Fruit fly (Drosophila melanogaster) whole organism, wandering third instar larva: ENCODE results near the gene Dhc62B.

Source experiments
- CG32264 ChIP-seq: fragments of 200-800 bp; sonication (Bioruptor generic); optimal IDR thresholded peaks from 2 replicates; lab custom pipeline; 2016; ENCODE audit warnings: missing biosample characterization, missing genetic modification characterization
- HLH106 ChIP-seq: fragments of 200-800 bp; optimal IDR thresholded peaks from 3 replicates; lab custom pipeline; 2019; ENCODE audit warnings: missing biosample characterization, mild to moderate bottlenecking, missing genetic modification characterization, moderate library complexity
- Sp1 ChIP-seq: fragments of 200-800 bp; sonication (Bioruptor generic); optimal IDR thresholded peaks from 3 replicates; lab custom pipeline; 2019; ENCODE audit warnings: missing biosample characterization, mild to moderate bottlenecking, missing genetic modification characterization, moderate library complexity
- brk ChIP-seq: fragments of 200-800 bp; sonication (Bioruptor generic); optimal IDR thresholded peaks from 2 replicates; lab custom pipeline; 2016; ENCODE audit warnings: missing biosample characterization, mild to moderate bottlenecking, missing genetic modification characterization
- fru ChIP-seq: fragments of 200-800 bp; sonication (Bioruptor generic); optimal IDR thresholded peaks from 3 replicates; lab custom pipeline; 2016; ENCODE audit warnings: missing biosample characterization, mild to moderate bottlenecking, missing genetic modification characterization
- lola ChIP-seq: fragments of >200 bp; optimal IDR thresholded peaks from 2 replicates; lab custom pipeline; 2017; ENCODE audit warnings: missing biosample characterization, missing genetic modification characterization
- pan ChIP-seq: fragments of >200 bp; optimal IDR thresholded peaks from 2 replicates; lab custom pipeline; 2017
- tai ChIP-seq: sonication (Bioruptor generic); optimal IDR thresholded peaks from 2 replicates; lab custom pipeline; 2016; ENCODE audit warnings: missing biosample characterization, missing genetic modification characterization

dm6 chr3L:1771658-1772057, at the start of gene Dhc62B:
- TF ChIP-seq Sp1 (no peak), pan (lab: Kevin White, UChicago) (no peak), brk (GFP tag; lab: Kevin White, UChicago) (no peak), CG32264 (GFP tag; lab: Kevin White, UChicago) (no peak), tai (GFP tag; lab: Kevin White, UChicago) (no peak), fru (GFP tag; lab: Kevin White, UChicago) (no peak), HLH106 (no peak), lola (GFP tag; lab: Kevin White, UChicago) (no peak)
